Worm (Caenorhabditis elegans): Measurements from ENCODE around the gene C05D12.4.
A peak's percentile ranks its signal among the peaks of the same experiment; 100 is the strongest.

Gene C05D12.4

DNA sequence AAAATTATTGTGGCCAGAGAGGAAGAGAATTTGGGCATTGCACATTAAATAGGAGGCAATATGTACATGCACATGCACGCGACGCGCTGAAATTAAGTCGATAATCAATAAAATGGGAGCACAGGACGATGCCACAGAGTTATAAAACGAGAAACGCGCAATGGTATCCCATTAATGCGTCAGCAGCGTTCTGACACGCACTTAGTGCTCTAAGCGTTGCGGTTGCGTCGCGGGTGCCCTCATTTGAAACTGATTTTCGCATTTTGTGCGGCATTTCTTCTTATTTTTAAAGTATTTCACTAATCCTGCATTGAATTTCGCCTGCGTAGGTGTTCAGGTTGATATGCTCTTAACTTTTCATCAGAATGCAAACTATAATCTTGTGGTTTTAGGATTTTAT, 21.3 kb downstream of the C05D12.4 start, which contains the start of gene rsp-1 (continued):
- TF ChIP-seq nhr-237 (tag; optimal IDR thresholded peaks at IDR 0.05) (no peak), nhr-90 (tag; optimal IDR thresholded peaks at IDR 0.05; ENCODE audit: poor library complexity) (peak; percentile 89), mab-9 (GFP tag; IDR thresholded peaks at IDR 0.05) (no peak), elt-3 (tag; optimal IDR thresholded peaks at IDR 0.05) (peak in 4 of 6 experiments; percentile 24 to 96 (median 67)), pqm-1 (tag; optimal IDR thresholded peaks at IDR 0.05) (no peak), lir-3 (tag; optimal IDR thresholded peaks at IDR 0.05; ENCODE audit: poor library complexity) (peak; percentile 68), hlh-4 (tag; optimal IDR thresholded peaks at IDR 0.05) (no peak), lin-14 (GFP tag; optimal IDR thresholded peaks at IDR 0.05) (peak; percentile 89), lin-39 (tag; optimal IDR thresholded peaks at IDR 0.05) (peak; percentile 42), ama-1 (optimal IDR thresholded peaks at IDR 0.05) (no peak), efl-3 (GFP tag; optimal IDR thresholded peaks at IDR 0.05) (no peak), tbx-2 (tag; optimal IDR thresholded peaks at IDR 0.05) (peak; percentile 88), nhr-20 (tag; optimal IDR thresholded peaks at IDR 0.05) (peak; percentile 94), nhr-76 (tag; optimal IDR thresholded peaks at IDR 0.05) (no peak), irx-1 (tag; optimal IDR thresholded peaks at IDR 0.05) (peak; percentile 76), ztf-11 (tag; optimal IDR thresholded peaks at IDR 0.05) (peak in 1 of 2 experiments; percentile 71), C04F5.9 (tag; optimal IDR thresholded peaks at IDR 0.05) (peak; percentile 82), unc-130 (tag; optimal IDR thresholded peaks at IDR 0.05) (peak; percentile 91), nhr-19 (GFP tag; conservative IDR thresholded peaks at IDR 0.05) (peak; percentile 90), sup-37 (GFP tag; optimal IDR thresholded peaks at IDR 0.05) (peak; percentile 39), sox-4 (tag; optimal IDR thresholded peaks at IDR 0.05) (peak; percentile 45), nhr-11 (tag; optimal IDR thresholded peaks at IDR 0.05) (peak; percentile 46), sptf-1 (tag; optimal IDR thresholded peaks at IDR 0.05) (no peak), nhr-77 (tag; optimal IDR thresholded peaks at IDR 0.05) (peak; percentile 78), ceh-90 (tag; optimal IDR thresholded peaks at IDR 0.05) (no peak), isw-1 (GFP tag; IDR thresholded peaks at IDR 0.05) (peak; percentile 87), C34B4.2 (tag; optimal IDR thresholded peaks at IDR 0.05) (no peak), egl-13 (tag; optimal IDR thresholded peaks at IDR 0.05) (peak; percentile 49), lin-35 (GFP tag; optimal IDR thresholded peaks at IDR 0.05) (peak; percentile 90 to 94), lin-13 (GFP tag; optimal IDR thresholded peaks at IDR 0.05) (peak; percentile 89), aly-2 (tag; optimal IDR thresholded peaks at IDR 0.05) (peak; percentile 65), vab-15 (tag; optimal IDR thresholded peaks at IDR 0.05) (peak; percentile 67), zag-1 (tag; optimal IDR thresholded peaks at IDR 0.05) (no peak), ceh-63 (GFP tag; optimal IDR thresholded peaks at IDR 0.05) (no peak), nhr-85 (tag) (peak; percentile 92), efl-1 (optimal IDR thresholded peaks at IDR 0.05) (peak; percentile 88 to 90), efl-1 (GFP tag; optimal IDR thresholded peaks at IDR 0.05 in 1 of 2) (peak; percentile 84 to 98), lin-15B (tag; optimal IDR thresholded peaks at IDR 0.05) (peak; percentile 84), nhr-71 (tag; optimal IDR thresholded peaks at IDR 0.05) (peak; percentile 93), skn-1 (tag; optimal IDR thresholded peaks at IDR 0.05) (peak; percentile 83), ztf-4 (tag; optimal IDR thresholded peaks at IDR 0.05) (peak; percentile 84), fkh-10 (GFP tag; optimal IDR thresholded peaks at IDR 0.05) (peak; percentile 57), Y116A8C.19 (tag; optimal IDR thresholded peaks at IDR 0.05; ENCODE audit: borderline replicate concordance) (no peak), ces-1 (GFP tag; optimal IDR thresholded peaks at IDR 0.05) (no peak), F16B12.6 (tag; optimal IDR thresholded peaks at IDR 0.05) (peak; percentile 69), mdl-1 (tag; optimal IDR thresholded peaks at IDR 0.05) (peak in 1 of 2 experiments; percentile 85), xbp-1 (tag; optimal IDR thresholded peaks at IDR 0.05) (peak; percentile 90), dsc-1 (tag; optimal IDR thresholded peaks at IDR 0.05) (peak; percentile 89), hpl-2 (GFP tag; optimal IDR thresholded peaks at IDR 0.05) (peak; percentile 80)

Measured in whole organism, L1 larva.